Worm (Caenorhabditis elegans) whole organism, L4/young adult: ENCODE data around the gene C03H5.9.
A peak's percentile ranks its signal among the peaks of the same experiment; 100 is the strongest.

ENCODE experiments used
- W03F9.2 ChIP-seq: fragments of 150-350 bp; optimal IDR thresholded peaks from 2 replicates; lab custom pipeline; 2014; ENCODE audit warnings: missing biosample characterization, missing genetic modification characterization
- dao-5 ChIP-seq: sonication (generic microtip); optimal IDR thresholded peaks from 2 replicates; lab custom pipeline; 2016; ENCODE audit warnings: missing genotype, missing genetic modification characterization, moderate library complexity, missing compliant biosample characterization
- him-1 ChIP-seq: sonication (generic microtip); optimal IDR thresholded peaks from 2 replicates; lab custom pipeline; 2016; ENCODE audit warnings: missing genotype, missing genetic modification reagents, missing genetic modification characterization, missing compliant biosample characterization

DNA sequence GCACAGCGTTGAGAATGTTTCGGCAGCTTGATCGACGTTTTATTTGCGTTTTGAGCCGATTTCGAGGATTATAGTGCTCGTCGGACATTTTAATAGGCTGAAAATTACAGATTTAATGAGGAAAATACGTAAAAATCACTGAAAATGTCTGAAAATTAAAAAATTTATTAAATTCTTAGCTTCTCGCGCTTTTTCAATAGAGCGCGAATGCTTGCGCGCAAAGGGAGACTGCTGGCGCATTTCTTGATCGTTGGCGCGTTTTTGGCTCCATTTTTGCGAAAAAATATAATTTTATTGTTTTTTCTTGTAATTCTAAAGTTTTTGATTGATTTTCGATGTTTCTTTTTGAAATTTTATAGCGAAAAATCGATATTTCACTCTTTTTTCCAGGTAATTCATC lies 32.4 kb downstream of the C03H5.9 start, which contains the start of the genes dnsn-1 and C24H12.4:
- TF ChIP-seq dao-5 (tag; lab: Kevin White, UChicago), result no peak
- TF ChIP-seq W03F9.2, result peak; percentile 92
- TF ChIP-seq him-1 (tag; lab: Kevin White, UChicago), result peak; percentile 62
